Worm (Caenorhabditis elegans) whole organism, mixed stage, embryonic: ENCODE measurements around the gene C49F5.7.

Experiments
- M03D4.4 ChIP-seq: sonication (generic microtip); optimal IDR thresholded peaks from 2 replicates; lab custom pipeline; 2017; ENCODE audit warnings: mild to moderate bottlenecking, missing genetic modification characterization, missing compliant biosample characterization
- bed-3 ChIP-seq: fragments of 200-800 bp; sonication (Bioruptor generic); optimal IDR thresholded peaks from 3 replicates; lab custom pipeline; 2018; ENCODE audit warnings: mild to moderate bottlenecking, missing genetic modification characterization, moderate library complexity, missing compliant biosample characterization
- blmp-1 ChIP-seq: fragments of 150-350 bp; optimal IDR thresholded peaks from 2 replicates; lab custom pipeline; 2014; ENCODE audit warnings: missing biosample characterization, missing genetic modification characterization
- ceh-39 ChIP-seq: fragments of 150-350 bp; optimal IDR thresholded peaks from 2 replicates; lab custom pipeline; 2014; ENCODE audit warnings: missing biosample characterization, missing genetic modification characterization
- ceh-43 ChIP-seq: fragments of 200-800 bp; sonication (Bioruptor generic); optimal IDR thresholded peaks from 2 replicates; lab custom pipeline; 2018; ENCODE audit warnings: mild to moderate bottlenecking, missing genetic modification characterization, moderate library complexity, missing compliant biosample characterization
- ceh-83 ChIP-seq: fragments of 200-800 bp; sonication (Bioruptor generic); optimal IDR thresholded peaks from 2 replicates; lab custom pipeline; 2018; ENCODE audit warnings: mild to moderate bottlenecking, missing genetic modification characterization, missing compliant biosample characterization
- ces-1 ChIP-seq: fragments of 150-350 bp; optimal IDR thresholded peaks from 2 replicates; lab custom pipeline; 2014; ENCODE audit warnings: missing biosample characterization, missing genetic modification reagents, missing genetic modification characterization
- cnd-1 ChIP-seq: fragments of 200-800 bp; sonication (Bioruptor generic); optimal IDR thresholded peaks from 2 replicates; lab custom pipeline; 2018; ENCODE audit warnings: mild to moderate bottlenecking, missing genetic modification characterization, missing compliant biosample characterization
- drap-1 ChIP-seq: fragments of 200-800 bp; sonication (Bioruptor generic); optimal IDR thresholded peaks from 3 replicates; lab custom pipeline; 2018; ENCODE audit warnings: mild to moderate bottlenecking, missing genetic modification characterization, missing compliant biosample characterization
- elt-1 ChIP-seq: sonication (generic microtip); optimal IDR thresholded peaks from 2 replicates; lab custom pipeline; 2017; ENCODE audit warnings: missing genetic modification characterization, mild to moderate bottlenecking, missing compliant biosample characterization, antibody characterized with exemption, moderate library complexity, borderline replicate concordance; ENCODE audit not compliant: insufficient read depth
- elt-3 ChIP-seq: fragments of 150-350 bp; optimal IDR thresholded peaks from 2 replicates; lab custom pipeline; 2014; ENCODE audit warnings: missing biosample characterization, missing genetic modification characterization
- flh-1 ChIP-seq: fragments of 200-800 bp; sonication (Bioruptor generic); optimal IDR thresholded peaks from 2 replicates; lab custom pipeline; 2018; ENCODE audit warnings: mild to moderate bottlenecking, missing genetic modification characterization, moderate library complexity, missing compliant biosample characterization
- ham-2 ChIP-seq: fragments of 200-800 bp; sonication (Bioruptor generic); optimal IDR thresholded peaks from 2 replicates; lab custom pipeline; 2018; ENCODE audit warnings: mild to moderate bottlenecking, missing genetic modification characterization, missing compliant biosample characterization
- lin-13 ChIP-seq: fragments of 150-350 bp; optimal IDR thresholded peaks from 2 replicates; lab custom pipeline; 2014; ENCODE audit warnings: missing biosample characterization, missing genetic modification characterization
- lin-32 ChIP-seq: fragments of 200-800 bp; sonication (Bioruptor generic); optimal IDR thresholded peaks from 2 replicates; lab custom pipeline; 2018; ENCODE audit warnings: mild to moderate bottlenecking, missing genetic modification characterization, missing compliant biosample characterization
- lsy-2 ChIP-seq: fragments of 150-350 bp; optimal IDR thresholded peaks from 2 replicates; lab custom pipeline; 2014; ENCODE audit warnings: missing biosample characterization, missing genetic modification characterization
- mep-1 ChIP-seq: fragments of 150-350 bp; optimal IDR thresholded peaks from 2 replicates; lab custom pipeline; 2017; ENCODE audit warnings: missing biosample characterization, missing genetic modification reagents, missing genetic modification characterization, inconsistent platforms
- mls-2 ChIP-seq: sonication (generic microtip); optimal IDR thresholded peaks from 2 replicates; lab custom pipeline; 2016; ENCODE audit warnings: mild to moderate bottlenecking, missing genetic modification characterization, moderate library complexity, missing compliant biosample characterization
- nhr-12 ChIP-seq: fragments of 150-350 bp; optimal IDR thresholded peaks from 2 replicates; lab custom pipeline; 2014; ENCODE audit warnings: missing biosample characterization, missing genetic modification characterization
- nhr-2 ChIP-seq: fragments of 150-350 bp; optimal IDR thresholded peaks from 2 replicates; lab custom pipeline; 2014; ENCODE audit warnings: missing biosample characterization, missing genetic modification characterization
- nhr-237 ChIP-seq: fragments of 150-350 bp; optimal IDR thresholded peaks from 2 replicates; lab custom pipeline; 2014; ENCODE audit warnings: missing biosample characterization, missing genetic modification characterization
- nhr-28 ChIP-seq: fragments of 150-350 bp; optimal IDR thresholded peaks from 2 replicates; lab custom pipeline; 2014; ENCODE audit warnings: missing biosample characterization, missing genetic modification characterization
- pha-4 ChIP-seq: fragments of 150-350 bp; optimal IDR thresholded peaks from 2 replicates; lab custom pipeline; 2018; ENCODE audit warnings: missing biosample characterization, missing genetic modification reagents, missing genetic modification characterization
- snpc-4 ChIP-seq: fragments of 150-350 bp; optimal IDR thresholded peaks from 2 replicates; lab custom pipeline; 2014; ENCODE audit warnings: missing biosample characterization, missing genetic modification characterization
- sptf-1 ChIP-seq: sonication (generic microtip); optimal IDR thresholded peaks from 2 replicates; lab custom pipeline; 2017; ENCODE audit warnings: mild to moderate bottlenecking, missing genetic modification characterization, moderate library complexity, missing compliant biosample characterization
- unc-120 ChIP-seq: sonication (generic microtip); optimal IDR thresholded peaks from 2 replicates; lab custom pipeline; 2017; ENCODE audit warnings: missing genetic modification characterization, missing compliant biosample characterization; ENCODE audit not compliant: poor library complexity, severe bottlenecking
- unc-62 ChIP-seq: fragments of 150-350 bp; optimal IDR thresholded peaks from 2 replicates; lab custom pipeline; 2014; ENCODE audit warnings: missing biosample characterization, missing genetic modification reagents, missing genetic modification characterization
- zip-8 ChIP-seq: fragments of 150-350 bp; optimal IDR thresholded peaks from 2 replicates; lab custom pipeline; 2014; ENCODE audit warnings: missing biosample characterization, missing genetic modification characterization

C49F5.7 gene

DNA sequence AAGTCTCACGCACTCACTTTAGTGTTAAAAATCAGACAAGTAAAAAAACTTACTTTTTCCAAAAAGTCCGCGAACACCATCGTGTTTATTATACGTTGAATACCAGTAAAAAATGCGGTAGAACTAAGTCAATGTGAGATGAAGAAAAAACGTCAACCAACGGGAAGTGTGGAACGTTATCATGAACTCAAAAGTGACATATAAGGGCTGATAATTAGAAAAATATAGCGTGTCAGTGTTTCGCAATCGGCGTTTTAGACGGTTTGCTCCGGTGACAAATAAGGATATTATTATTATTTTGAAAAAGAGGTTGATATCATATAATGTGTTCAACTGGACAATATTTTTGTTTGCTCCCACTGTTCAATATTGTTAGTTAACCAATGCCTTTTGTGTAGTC lies 10.3 kb downstream of the C49F5.7 start:
- TF ChIP-seq nhr-2: no peak
- TF ChIP-seq, all 35 proteins: peak for 0

DNA sequence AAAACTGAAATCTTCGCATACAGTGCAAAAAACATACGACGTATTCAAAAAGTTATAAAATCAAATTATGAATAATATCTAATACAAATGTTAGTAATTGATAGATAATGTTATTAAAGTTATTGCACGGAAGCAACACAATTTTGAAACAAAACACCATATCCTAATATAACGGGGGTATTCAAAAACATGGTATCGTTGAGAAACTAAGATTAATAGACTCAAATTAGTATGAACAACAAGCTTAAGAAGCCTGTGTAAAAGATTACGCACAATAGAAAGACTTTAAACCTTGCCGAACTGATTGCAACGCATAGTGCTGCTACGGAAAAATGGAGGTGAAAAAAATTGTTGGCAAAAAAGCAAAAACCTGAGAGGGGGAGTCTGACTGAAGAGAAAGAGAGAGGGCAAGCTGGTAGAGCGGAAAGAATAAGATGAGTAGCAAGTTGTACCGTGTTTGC lies 10.9 kb downstream of the C49F5.7 start, which contains the start of gene sma-5:
Gene sma-5, minus strand, starts transcription at position 51 of the 461 bp plus-strand sequence.
- TF ChIP-seq ceh-43: no peak
- TF ChIP-seq nhr-28 (tag; lab: Kevin White, UChicago): no peak
- TF ChIP-seq nhr-237 (tag; lab: Kevin White, UChicago): no peak
- TF ChIP-seq ceh-39 (tag; lab: Kevin White, UChicago): no peak
- no peak for TF ChIP-seq bed-3 (GFP tag; lab: Kevin White, UChicago)
- TF ChIP-seq ham-2 (GFP tag; lab: Kevin White, UChicago): no peak
- TF ChIP-seq ces-1: no peak
- no peak for TF ChIP-seq lin-32 (GFP tag; lab: Kevin White, UChicago)
- no peak for TF ChIP-seq mls-2 (tag; lab: Kevin White, UChicago)
- TF ChIP-seq ceh-83 (GFP tag; lab: Kevin White, UChicago): no peak
- TF ChIP-seq nhr-2: no peak
- TF ChIP-seq snpc-4: no peak
- no peak for TF ChIP-seq unc-120 (tag; lab: Kevin White, UChicago)
- TF ChIP-seq nhr-12 (tag; lab: Kevin White, UChicago): no peak
- TF ChIP-seq M03D4.4 (tag; lab: Kevin White, UChicago): no peak
- TF ChIP-seq sptf-1 (tag; lab: Kevin White, UChicago): no peak
- no peak for TF ChIP-seq mep-1
- no peak for TF ChIP-seq unc-62 (GFP tag; lab: Kevin White, UChicago)

DNA sequence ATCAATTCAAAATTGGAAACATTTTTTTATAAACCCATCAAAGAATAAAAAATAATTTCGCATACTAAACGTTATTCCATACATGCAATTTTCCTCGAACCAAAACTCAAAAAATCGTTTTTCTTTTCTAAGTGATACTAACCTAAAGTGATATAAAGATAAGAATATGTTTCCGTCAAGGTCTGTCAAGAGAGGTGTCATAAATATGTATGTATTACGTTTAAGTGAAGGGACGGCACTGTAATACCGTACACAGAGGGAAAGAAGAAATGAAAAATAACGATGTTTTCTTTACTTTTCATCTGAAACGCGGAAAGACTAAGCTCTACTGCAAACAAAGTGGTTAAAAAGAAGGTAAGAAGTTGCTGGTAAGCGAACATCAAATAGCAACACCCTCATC lies 11.9 kb downstream of the C49F5.7 start:
- TF ChIP-seq snpc-4: no peak
- TF ChIP-seq pha-4 (tag; lab: Kevin White, UChicago): no peak

DNA sequence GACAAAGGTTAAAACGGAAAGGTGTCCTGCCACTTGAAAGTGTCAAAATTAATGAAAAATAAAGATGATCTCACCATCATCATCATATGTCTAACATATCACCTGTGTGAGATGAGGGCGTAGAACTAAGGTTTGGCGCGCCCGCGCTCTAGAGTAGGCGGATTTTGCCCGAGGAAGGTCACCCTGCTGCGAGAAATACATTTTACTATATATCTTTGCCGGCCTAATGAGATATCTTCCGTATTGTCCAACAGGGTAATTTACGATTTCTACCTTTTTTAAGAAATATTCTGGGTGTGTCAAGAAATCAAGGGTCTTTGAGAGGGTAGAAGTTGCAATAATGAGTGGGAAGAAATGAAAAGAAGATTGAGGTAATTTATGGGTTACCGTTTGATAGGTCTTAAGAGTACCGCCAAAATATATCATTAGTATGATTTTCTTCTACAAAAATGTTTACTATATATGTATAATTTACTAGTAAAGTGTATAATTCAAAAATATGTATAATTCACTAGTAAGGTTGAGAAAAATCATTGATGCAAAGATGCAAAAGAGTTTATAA lies 13.4 kb downstream of the C49F5.7 start:
- TF ChIP-seq bed-3 (GFP tag; lab: Kevin White, UChicago): no peak
- no peak for TF ChIP-seq lsy-2 (tag; lab: Kevin White, UChicago)
- no peak for TF ChIP-seq elt-1 (tag; lab: Kevin White, UChicago)
- TF ChIP-seq pha-4 (tag; lab: Kevin White, UChicago): no peak
- no peak for TF ChIP-seq lin-32 (GFP tag; lab: Kevin White, UChicago)
- TF ChIP-seq drap-1 (GFP tag; lab: Kevin White, UChicago): no peak
- TF ChIP-seq nhr-237 (tag; lab: Kevin White, UChicago): no peak
- TF ChIP-seq mep-1: no peak
- no peak for TF ChIP-seq nhr-28 (tag; lab: Kevin White, UChicago)
- TF ChIP-seq M03D4.4 (tag; lab: Kevin White, UChicago): no peak
- TF ChIP-seq nhr-2: no peak
- no peak for TF ChIP-seq unc-62 (GFP tag; lab: Kevin White, UChicago)
- TF ChIP-seq elt-3 (tag; lab: Kevin White, UChicago): no peak
- no peak for TF ChIP-seq sptf-1 (tag; lab: Kevin White, UChicago)
- no peak for TF ChIP-seq ces-1
- TF ChIP-seq mls-2 (tag; lab: Kevin White, UChicago): no peak
- no peak for TF ChIP-seq unc-120 (tag; lab: Kevin White, UChicago)
- TF ChIP-seq cnd-1 (tag; lab: Kevin White, UChicago): no peak
- no peak for TF ChIP-seq zip-8 (tag; lab: Kevin White, UChicago)

DNA sequence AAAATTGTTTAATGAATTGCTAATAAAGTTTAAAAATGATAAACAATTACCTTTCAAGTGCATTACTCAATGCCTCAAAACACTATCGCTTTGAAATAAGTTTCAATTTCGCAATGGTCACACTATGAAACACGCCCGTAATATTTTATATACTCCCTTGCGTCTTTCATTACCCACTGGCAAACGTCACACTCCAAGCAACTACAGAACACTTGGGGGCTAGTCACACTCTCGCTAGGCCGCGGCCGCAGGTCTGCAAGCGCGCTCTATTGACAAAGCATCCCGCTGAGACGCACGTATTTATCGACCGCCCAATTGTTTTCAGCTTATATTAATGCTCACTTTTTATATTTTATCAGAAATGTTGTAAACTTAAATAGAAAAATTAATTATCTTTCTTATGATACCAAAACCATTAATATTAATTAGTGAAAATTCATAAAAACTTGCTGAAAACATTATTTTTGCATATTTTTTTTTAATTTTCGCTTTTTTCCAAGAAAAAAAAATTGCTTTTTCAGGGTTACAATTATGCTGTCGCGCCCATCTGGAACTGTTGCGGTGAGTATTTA lies 23.4 kb downstream of the C49F5.7 start, which contains the start of the genes nmat-1 and ucr-2.1:
Gene nmat-1, minus strand, starts transcription at position 136 of the 572 bp plus-strand sequence.
Gene ucr-2.1, plus strand, starts transcription at position 522 of the 572 bp plus-strand sequence.
- TF ChIP-seq lin-13: peak; percentile 52
- TF ChIP-seq pha-4 (tag; lab: Kevin White, UChicago): peak; percentile 44
- no peak for TF ChIP-seq elt-1 (tag; lab: Kevin White, UChicago)
- TF ChIP-seq lsy-2 (tag; lab: Kevin White, UChicago): peak; percentile 39
- peak; percentile 53 for TF ChIP-seq sptf-1 (tag; lab: Kevin White, UChicago)
- no peak for TF ChIP-seq blmp-1 (tag; lab: Kevin White, UChicago)
- no peak for TF ChIP-seq elt-3 (tag; lab: Kevin White, UChicago)
- no peak for TF ChIP-seq bed-3 (GFP tag; lab: Kevin White, UChicago)
- TF ChIP-seq drap-1 (GFP tag; lab: Kevin White, UChicago): no peak
- peak; percentile 41 for TF ChIP-seq nhr-237 (tag; lab: Kevin White, UChicago)
- TF ChIP-seq mep-1: peak; percentile 80
- TF ChIP-seq zip-8 (tag; lab: Kevin White, UChicago): no peak
- TF ChIP-seq ceh-39 (tag; lab: Kevin White, UChicago): peak; percentile 38
- peak; percentile 84 for TF ChIP-seq ham-2 (GFP tag; lab: Kevin White, UChicago)
- TF ChIP-seq mls-2 (tag; lab: Kevin White, UChicago): peak; percentile 12
- TF ChIP-seq flh-1 (GFP tag; lab: Kevin White, UChicago): no peak
- TF ChIP-seq ces-1: peak; percentile 4
- TF ChIP-seq, all 35 proteins: peak for 10
